Worm (Caenorhabditis elegans): ENCODE data around the gene oac-31.

DNA sequence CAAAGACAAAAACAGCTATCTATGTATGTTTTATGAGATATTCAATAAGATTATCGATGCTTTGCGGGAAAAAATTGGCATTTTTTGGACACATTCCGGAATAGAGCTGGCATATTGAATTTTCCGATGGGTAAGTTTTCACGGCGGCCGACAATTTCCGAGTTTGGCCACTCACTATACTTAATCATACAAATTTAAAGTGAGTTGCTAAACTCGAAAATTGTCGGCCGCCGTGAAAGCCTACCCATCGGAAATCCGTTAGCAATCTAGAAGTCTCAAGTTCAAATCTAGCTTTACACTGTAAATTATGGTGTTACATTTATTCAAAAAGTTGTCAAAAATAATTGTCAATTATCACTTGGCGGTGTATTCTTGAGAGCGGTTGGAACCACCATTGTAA lies 9.0 kb upstream of the oac-31 start:
- TF ChIP-seq flt-1 (GFP tag; IDR thresholded peaks at IDR 0.05), result no peak
- TF ChIP-seq ztf-29 (GFP tag; IDR thresholded peaks at IDR 0.05), result no peak
